Worm (Caenorhabditis elegans) whole organism, mixed stage, embryonic: ENCODE measurements around the gene abu-9.

Experiments
- nhr-2 ChIP-seq: fragments of 150-350 bp; optimal IDR thresholded peaks from 2 replicates; lab custom pipeline; 2014; ENCODE audit warnings: missing biosample characterization, missing genetic modification characterization
- nhr-28 ChIP-seq: fragments of 150-350 bp; optimal IDR thresholded peaks from 2 replicates; lab custom pipeline; 2014; ENCODE audit warnings: missing biosample characterization, missing genetic modification characterization
- nhr-76 ChIP-seq: sonication (generic microtip); optimal IDR thresholded peaks from 2 replicates; lab custom pipeline; 2017; ENCODE audit warnings: missing biosample characterization, missing genetic modification characterization
- sptf-1 ChIP-seq: sonication (generic microtip); optimal IDR thresholded peaks from 2 replicates; lab custom pipeline; 2017; ENCODE audit warnings: mild to moderate bottlenecking, missing genetic modification characterization, moderate library complexity, missing compliant biosample characterization
- unc-39 ChIP-seq: fragments of 150-350 bp; optimal IDR thresholded peaks from 2 replicates; lab custom pipeline; 2014; ENCODE audit warnings: missing biosample characterization, missing genetic modification characterization
- ztf-11 ChIP-seq: fragments of 150-350 bp; optimal IDR thresholded peaks from 2 replicates; lab custom pipeline; 2014; ENCODE audit warnings: missing biosample characterization, missing genetic modification characterization

DNA sequence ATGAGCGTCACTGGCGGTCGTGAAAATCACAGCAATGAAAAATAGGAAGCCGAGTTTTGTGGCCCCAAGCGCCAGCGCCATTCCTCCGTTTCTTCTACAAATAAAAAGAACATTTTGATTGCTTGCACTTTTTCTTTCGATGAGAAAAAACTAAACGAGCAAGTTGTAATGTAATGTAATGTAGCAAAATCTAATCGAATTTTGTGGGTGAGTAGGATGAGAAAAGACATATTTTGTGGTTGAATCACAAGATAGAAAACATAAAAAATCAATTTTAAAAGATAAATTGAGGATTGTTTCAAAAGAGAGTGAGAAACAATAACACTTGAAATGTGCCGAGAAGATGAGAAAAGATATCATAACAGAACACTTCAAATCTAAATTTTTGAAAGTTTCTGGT lies 14.3 kb upstream of the abu-9 start, which contains the start of gene R09F10.5:
- TF ChIP-seq sptf-1 (tag; lab: Kevin White, UChicago): no peak
- no peak for TF ChIP-seq ztf-11 (tag; lab: Kevin White, UChicago)
- no peak for TF ChIP-seq nhr-2
- no peak for TF ChIP-seq nhr-76 (tag; lab: Kevin White, UChicago)
- TF ChIP-seq nhr-28: no peak
- TF ChIP-seq unc-39 (tag; lab: Kevin White, UChicago): no peak
